Worm (Caenorhabditis elegans) whole organism, young adult: Measurements from ENCODE around the gene wrt-3.
A peak's percentile ranks its signal among the peaks of the same experiment; 100 is the strongest.

Experiments
- B0261.1 ChIP-seq: sonication (generic microtip); optimal IDR thresholded peaks from 2 replicates; lab custom pipeline; 2016; ENCODE audit warnings: mild to moderate bottlenecking, missing genetic modification characterization, moderate library complexity, missing compliant biosample characterization
- B0336.3 ChIP-seq: fragments of 200-800 bp; sonication (Bioruptor generic); IDR thresholded peaks from 2 replicates; pipeline ENCODE4 v1.3.6; 2022; ENCODE audit warnings: missing genetic modification characterization, missing compliant biosample characterization
- C17E4.6 ChIP-seq: fragments of 200-800 bp; sonication (Bioruptor generic); IDR thresholded peaks from 2 replicates; pipeline ENCODE4 v1.3.6; 2022; ENCODE audit warnings: missing genetic modification reagents, missing genetic modification characterization, missing compliant biosample characterization
- D2030.7 ChIP-seq: fragments of 200-800 bp; sonication (Bioruptor generic); IDR thresholded peaks from 2 replicates; pipeline ENCODE4 v1.3.6; 2022; ENCODE audit warnings: missing genetic modification reagents, missing genetic modification characterization, missing compliant biosample characterization
- F10E7.11 ChIP-seq: sonication (generic microtip); optimal IDR thresholded peaks from 2 replicates; lab custom pipeline; 2017; ENCODE audit warnings: mild to moderate bottlenecking, missing genetic modification characterization, moderate library complexity, missing compliant biosample characterization
- F22D6.2 ChIP-seq: sonication (generic microtip); optimal IDR thresholded peaks from 2 replicates; lab custom pipeline; 2016; ENCODE audit warnings: mild to moderate bottlenecking, missing genetic modification characterization, missing compliant biosample characterization
- F23B12.7 ChIP-seq: sonication (generic microtip); optimal IDR thresholded peaks from 2 replicates; lab custom pipeline; 2017; ENCODE audit warnings: missing genetic modification characterization, mild to moderate bottlenecking, missing compliant biosample characterization, antibody characterized with exemption, moderate library complexity; ENCODE audit not compliant: insufficient read depth
- F33H1.4 ChIP-seq: fragments of 200-800 bp; sonication (Bioruptor generic); IDR thresholded peaks from 2 replicates; pipeline ENCODE4 v1.3.6; 2022; ENCODE audit warnings: missing genetic modification reagents, missing genetic modification characterization, missing compliant biosample characterization
- T07F8.4 ChIP-seq: sonication (generic microtip); optimal IDR thresholded peaks from 2 replicates; lab custom pipeline; 2016; ENCODE audit warnings: mild to moderate bottlenecking, missing genetic modification characterization, moderate library complexity, missing compliant biosample characterization
- T26A5.8 ChIP-seq: sonication (generic microtip); optimal IDR thresholded peaks from 2 replicates; lab custom pipeline; 2016; ENCODE audit warnings: missing genetic modification characterization, missing compliant biosample characterization
- Y56A3A.18 ChIP-seq: fragments of 200-800 bp; sonication (Bioruptor generic); IDR thresholded peaks from 2 replicates; pipeline ENCODE4 v1.3.6; 2022; ENCODE audit warnings: missing genetic modification reagents, missing genetic modification characterization, missing compliant biosample characterization
- Y95B8A.8 ChIP-seq: fragments of 200-800 bp; sonication (Bioruptor generic); IDR thresholded peaks from 2 replicates; pipeline ENCODE4 v1.3.6; 2022; ENCODE audit warnings: missing genetic modification reagents, missing genetic modification characterization, missing compliant biosample characterization
- akir-1 ChIP-seq: fragments of 200-800 bp; sonication (Bioruptor generic); optimal IDR thresholded peaks from 2 replicates; lab custom pipeline; 2018; ENCODE audit warnings: mild to moderate bottlenecking, missing genetic modification characterization, moderate library complexity, missing compliant biosample characterization
- aptf-2 ChIP-seq: fragments of 200-800 bp; sonication (Bioruptor generic); conservative IDR thresholded peaks from 2 replicates; pipeline ENCODE4 v1.3.6; 2022; ENCODE audit warnings: missing genetic modification reagents, missing genetic modification characterization, missing compliant biosample characterization
- athp-1 ChIP-seq: sonication (generic microtip); optimal IDR thresholded peaks from 2 replicates; lab custom pipeline; 2017; ENCODE audit warnings: mild to moderate bottlenecking, missing genetic modification characterization, missing compliant biosample characterization
- attf-3 ChIP-seq: fragments of 200-800 bp; sonication (Bioruptor generic); conservative IDR thresholded peaks from 2 replicates; pipeline ENCODE4 v1.3.6; 2022; ENCODE audit warnings: missing genetic modification reagents, missing genetic modification characterization, missing compliant biosample characterization
- attf-6 ChIP-seq: fragments of 200-800 bp; sonication (Bioruptor generic); IDR thresholded peaks from 2 replicates; pipeline ENCODE4 v1.3.6; 2022; ENCODE audit warnings: missing genetic modification reagents, missing genetic modification characterization, missing compliant biosample characterization
- cebp-1 ChIP-seq, 2 experiments: fragments of 200-800 bp in 1 of 2; sonication (Bioruptor generic) in 1 of 2; sonication (generic microtip) in 1 of 2; IDR thresholded peaks in 1 of 2; optimal IDR thresholded peaks in 1 of 2; 2 replicates each; pipeline versions ENCODE4 v1.3.6 to Lab custom; 2017 to 2022; ENCODE audit warnings: missing compliant biosample characterization in 2 of 2, missing genetic modification characterization in 2 of 2, mild to moderate bottlenecking in 1 of 2, missing genetic modification reagents in 1 of 2, moderate library complexity in 1 of 2
- ceh-100 ChIP-seq: fragments of 200-800 bp; sonication (Bioruptor generic); IDR thresholded peaks from 2 replicates; pipeline ENCODE4 v1.3.6; 2022; ENCODE audit warnings: missing genetic modification reagents, missing genetic modification characterization, missing compliant biosample characterization
- ceh-27 ChIP-seq: fragments of 200-800 bp; sonication (Bioruptor generic); optimal IDR thresholded peaks from 2 replicates; lab custom pipeline; 2018; ENCODE audit warnings: mild to moderate bottlenecking, missing genetic modification characterization, moderate library complexity, missing compliant biosample characterization
- ceh-91 ChIP-seq: fragments of 200-800 bp; sonication (Bioruptor generic); IDR thresholded peaks from 2 replicates; pipeline ENCODE4 v1.3.6; 2022; ENCODE audit warnings: missing genetic modification reagents, missing genetic modification characterization, missing compliant biosample characterization
- chd-7 ChIP-seq: sonication (generic microtip); optimal IDR thresholded peaks from 2 replicates; lab custom pipeline; 2016; ENCODE audit warnings: mild to moderate bottlenecking, missing genetic modification characterization, moderate library complexity, missing compliant biosample characterization
- dox-1 ChIP-seq: fragments of 200-800 bp; sonication (Bioruptor generic); IDR thresholded peaks from 2 replicates; pipeline ENCODE4 v1.3.6; 2022; ENCODE audit warnings: missing genetic modification reagents, missing genetic modification characterization, missing compliant biosample characterization
- dpff-1 ChIP-seq: sonication (generic microtip); optimal IDR thresholded peaks from 2 replicates; lab custom pipeline; 2017; ENCODE audit warnings: mild to moderate bottlenecking, missing genetic modification characterization, missing compliant biosample characterization
- egl-44 ChIP-seq: fragments of 200-800 bp; sonication (Bioruptor generic); IDR thresholded peaks from 2 replicates; pipeline ENCODE4 v1.3.6; 2022; ENCODE audit warnings: missing genetic modification reagents, missing genetic modification characterization, missing compliant biosample characterization
- egrh-3 ChIP-seq: fragments of 200-800 bp; sonication (Bioruptor generic); IDR thresholded peaks from 2 replicates; pipeline ENCODE4 v1.3.6; 2022; ENCODE audit warnings: missing genetic modification reagents, missing genetic modification characterization, missing compliant biosample characterization
- ets-4 ChIP-seq: fragments of 200-800 bp; sonication (Bioruptor generic); optimal IDR thresholded peaks from 2 replicates; lab custom pipeline; 2018; ENCODE audit warnings: mild to moderate bottlenecking, missing genetic modification characterization, missing compliant biosample characterization
- hlh-26 ChIP-seq: fragments of 200-800 bp; sonication (Bioruptor generic); conservative IDR thresholded peaks from 2 replicates; pipeline ENCODE4 v1.3.6; 2022; ENCODE audit warnings: missing genetic modification reagents, missing genetic modification characterization, missing compliant biosample characterization
- hmg-20 ChIP-seq: fragments of 200-800 bp; sonication (Bioruptor generic); IDR thresholded peaks from 2 replicates; pipeline ENCODE4 v1.3.6; 2022; ENCODE audit warnings: missing genetic modification reagents, missing genetic modification characterization, missing compliant biosample characterization
- lag-1 ChIP-seq: fragments of 200-800 bp; sonication (Bioruptor generic); IDR thresholded peaks from 2 replicates; pipeline ENCODE4 v1.3.6; 2022; ENCODE audit warnings: missing genetic modification reagents, missing genetic modification characterization, missing compliant biosample characterization
- lin-26 ChIP-seq: fragments of 200-800 bp; sonication (Bioruptor generic); IDR thresholded peaks from 2 replicates; pipeline ENCODE4 v1.3.6; 2022; ENCODE audit warnings: missing genetic modification reagents, missing genetic modification characterization, missing compliant biosample characterization
- lin-40 ChIP-seq: sonication (generic microtip); optimal IDR thresholded peaks from 2 replicates; lab custom pipeline; 2016; ENCODE audit warnings: missing genetic modification characterization, mild to moderate bottlenecking, missing compliant biosample characterization, missing genotype, missing genetic modification reagents
- lsl-1 ChIP-seq: fragments of 200-800 bp; sonication (Bioruptor generic); optimal IDR thresholded peaks from 2 replicates; lab custom pipeline; 2018; ENCODE audit warnings: mild to moderate bottlenecking, missing genetic modification characterization, moderate library complexity, missing compliant biosample characterization
- madf-10 ChIP-seq: sonication (generic microtip); optimal IDR thresholded peaks from 2 replicates; lab custom pipeline; 2016; ENCODE audit warnings: mild to moderate bottlenecking, missing genetic modification characterization, missing compliant biosample characterization
- madf-3 ChIP-seq: fragments of 200-800 bp; sonication (Bioruptor generic); IDR thresholded peaks from 2 replicates; pipeline ENCODE4 v1.3.6; 2022; ENCODE audit warnings: missing genetic modification reagents, missing genetic modification characterization, missing compliant biosample characterization
- nhr-120 ChIP-seq: fragments of 200-800 bp; sonication (Bioruptor generic); IDR thresholded peaks from 2 replicates; pipeline ENCODE4 v1.3.6; 2022; ENCODE audit warnings: missing genetic modification characterization, missing compliant biosample characterization
- nhr-27 ChIP-seq: fragments of 200-800 bp; sonication (Bioruptor generic); optimal IDR thresholded peaks from 2 replicates; lab custom pipeline; 2018; ENCODE audit warnings: mild to moderate bottlenecking, missing genetic modification characterization, moderate library complexity, missing compliant biosample characterization
- nhr-90 ChIP-seq: sonication (generic microtip); optimal IDR thresholded peaks from 2 replicates; lab custom pipeline; 2016; ENCODE audit warnings: missing genotype, mild to moderate bottlenecking, missing genetic modification characterization, missing compliant biosample characterization
- pha-4 ChIP-seq: fragments of 150-350 bp; sonication (generic microtip); optimal IDR thresholded peaks from 2 replicates; lab custom pipeline; 2014; ENCODE audit warnings: missing biosample characterization, missing genetic modification reagents, missing genetic modification characterization
- rpc-1 ChIP-seq, 2 experiments: fragments of 150-350 bp in 1 of 2; sonication (generic microtip) in 1 of 2; optimal IDR thresholded peaks; 2 replicates each; lab custom pipeline; 2014 to 2018; ENCODE audit warnings: missing biosample characterization in 1 of 2, missing genetic modification characterization in 1 of 2, missing genetic modification reagents in 1 of 2, missing genotype in 1 of 2
- sdz-38 ChIP-seq: sonication (generic microtip); optimal IDR thresholded peaks from 2 replicates; lab custom pipeline; 2016; ENCODE audit warnings: missing genotype, missing genetic modification characterization, missing compliant biosample characterization
- snpc-4 ChIP-seq, 5 experiments: fragments of 150-350 bp in 1 of 5; sonication (generic microtip) in 4 of 5; optimal IDR thresholded peaks; 2 replicates each; lab custom pipeline; 2014 to 2018; ENCODE audit warnings: missing genetic modification characterization in 5 of 5, missing biosample characterization in 3 of 5, antibody characterized with exemption in 2 of 5, mild to moderate bottlenecking in 2 of 5, missing compliant biosample characterization in 2 of 5, missing genotype in 2 of 5, moderate library complexity in 2 of 5, missing genetic modification reagents in 1 of 5
- sptf-2 ChIP-seq: fragments of 200-800 bp; sonication (Bioruptor generic); optimal IDR thresholded peaks from 2 replicates; lab custom pipeline; 2018; ENCODE audit warnings: mild to moderate bottlenecking, missing genetic modification characterization, missing compliant biosample characterization
- tbx-9 ChIP-seq: sonication (generic microtip); optimal IDR thresholded peaks from 2 replicates; lab custom pipeline; 2016; ENCODE audit warnings: borderline replicate concordance, missing genetic modification characterization, inconsistent platforms, missing compliant biosample characterization
- unc-130 ChIP-seq: sonication (generic microtip); optimal IDR thresholded peaks from 2 replicates; lab custom pipeline; 2016; ENCODE audit warnings: missing genetic modification reagents, missing genetic modification characterization, missing compliant biosample characterization
- ztf-22 ChIP-seq: fragments of 200-800 bp; sonication (Bioruptor generic); optimal IDR thresholded peaks from 2 replicates; lab custom pipeline; 2018; ENCODE audit warnings: mild to moderate bottlenecking, missing genetic modification characterization, moderate library complexity, missing compliant biosample characterization
- ztf-26 ChIP-seq: sonication (generic microtip); optimal IDR thresholded peaks from 2 replicates; lab custom pipeline; 2017; ENCODE audit warnings: missing genetic modification characterization, missing compliant biosample characterization

The wrt-3 gene

ce11 chrIV:9459224-9459781 lies 18.0 kb downstream of the wrt-3 start, which contains the start of gene copb-2 (continued):
- no peak for TF ChIP-seq F22D6.2 (tag; lab: Kevin White, UChicago)
- TF ChIP-seq T07F8.4 (tag; lab: Kevin White, UChicago), result no peak
- no peak for TF ChIP-seq B0261.1
- TF ChIP-seq F33H1.4 (GFP tag; lab: Robert Waterston, UW), result peak; percentile 88
- no peak for TF ChIP-seq C17E4.6
- no peak for TF ChIP-seq rpc-1 (optimal IDR thresholded peaks at IDR 0.05; lab: Kevin White, UChicago)
- TF ChIP-seq rpc-1 (tag; optimal IDR thresholded peaks at IDR 0.05; lab: Kevin White, UChicago), result no peak
- no peak; the same call in 1 of the 2 replicates for TF ChIP-seq dox-1 (GFP tag; lab: Robert Waterston, UW)
- TF ChIP-seq madf-3 (GFP tag; lab: Robert Waterston, UW), result no peak
- TF ChIP-seq egl-44 (GFP tag; lab: Robert Waterston, UW), result no peak
- TF ChIP-seq attf-3, result no peak
- no peak for TF ChIP-seq F10E7.11 (tag; lab: Kevin White, UChicago)
- TF ChIP-seq athp-1 (tag; lab: Kevin White, UChicago), result no peak
- no peak for TF ChIP-seq dpff-1 (tag; lab: Kevin White, UChicago)
- TF ChIP-seq sdz-38, result no peak
- peak; percentile 37 for TF ChIP-seq lsl-1 (GFP tag; lab: Kevin White, UChicago)
- no peak for TF ChIP-seq madf-10 (tag; lab: Kevin White, UChicago)
- TF ChIP-seq T26A5.8 (tag; lab: Kevin White, UChicago), result no peak
- 0 out of 2 replicates have a peak, but pooled peaks have one; percentile 21 for TF ChIP-seq hmg-20 (GFP tag; lab: Robert Waterston, UW)
- TF ChIP-seq lag-1, result no peak
- TF ChIP-seq ztf-22 (GFP tag; lab: Kevin White, UChicago), result no peak
- TF ChIP-seq pha-4 (tag; lab: Kevin White, UChicago), result no peak
- no peak for TF ChIP-seq ets-4 (GFP tag; lab: Kevin White, UChicago)
- no peak for TF ChIP-seq nhr-120
- no peak for TF ChIP-seq tbx-9 (tag; lab: Kevin White, UChicago)
- TF ChIP-seq nhr-90, result no peak
- TF ChIP-seq hlh-26, result no peak
- no peak for TF ChIP-seq ceh-27 (GFP tag; lab: Kevin White, UChicago)
- TF ChIP-seq ceh-100, result no peak
- TF ChIP-seq attf-6 (GFP tag; lab: Robert Waterston, UW), result no peak
- TF ChIP-seq ceh-91, result no peak
- TF ChIP-seq snpc-4 (GFP tag; optimal IDR thresholded peaks at IDR 0.05; lab: Kevin White, UChicago), result peak; percentile 13
- peak; percentile 70 to 80 (median 75) for TF ChIP-seq snpc-4 (tag; optimal IDR thresholded peaks at IDR 0.05; lab: Kevin White, UChicago)
- TF ChIP-seq B0336.3 (GFP tag; lab: Robert Waterston, UW), result no peak
- no peak for TF ChIP-seq lin-40 (tag; lab: Kevin White, UChicago)
- TF ChIP-seq nhr-27, result no peak
- no peak for TF ChIP-seq chd-7
- TF ChIP-seq aptf-2 (GFP tag; lab: Robert Waterston, UW), result no peak
- no peak for TF ChIP-seq F23B12.7 (tag; lab: Kevin White, UChicago)
- TF ChIP-seq Y56A3A.18 (GFP tag; lab: Robert Waterston, UW), result no peak
- no peak for TF ChIP-seq lin-26 (GFP tag; lab: Robert Waterston, UW)
- TF ChIP-seq D2030.7 (GFP tag; lab: Robert Waterston, UW), result no peak
- no peak for TF ChIP-seq sptf-2 (GFP tag; lab: Kevin White, UChicago)
- TF ChIP-seq egrh-3 (GFP tag; lab: Robert Waterston, UW), result no peak
- no peak for TF ChIP-seq Y95B8A.8
- TF ChIP-seq cebp-1 (GFP tag; IDR thresholded peaks at IDR 0.05; lab: Robert Waterston, UW), result no peak
- TF ChIP-seq cebp-1 (tag; optimal IDR thresholded peaks at IDR 0.05; lab: Kevin White, UChicago), result no peak
- TF ChIP-seq ztf-26 (tag; lab: Kevin White, UChicago), result no peak
- TF ChIP-seq unc-130 (GFP tag; lab: Kevin White, UChicago), result no peak
- TF ChIP-seq akir-1 (GFP tag; lab: Kevin White, UChicago), result no peak
